Worm (Caenorhabditis elegans): ENCODE data around the gene glb-19.

- TF ChIP-seq nhr-237 (tag; optimal IDR thresholded peaks at IDR 0.05), result no peak
- TF ChIP-seq ceh-9 (tag; optimal IDR thresholded peaks at IDR 0.05), result no peak
- no peak for TF ChIP-seq lin-15B (tag; optimal IDR thresholded peaks at IDR 0.05)
- no peak for TF ChIP-seq unc-39 (tag; optimal IDR thresholded peaks at IDR 0.05)
- no peak for TF ChIP-seq nhr-76 (tag; optimal IDR thresholded peaks at IDR 0.05)
These were observed 10.2 kb upstream of the glb-19 start, which contains the start of gene K08C7.7 for ce11 chrIV:10664134-10664533.

All from whole organism, L3 larva.